Worm (Caenorhabditis elegans): ENCODE results near the gene nmur-1.

DNA sequence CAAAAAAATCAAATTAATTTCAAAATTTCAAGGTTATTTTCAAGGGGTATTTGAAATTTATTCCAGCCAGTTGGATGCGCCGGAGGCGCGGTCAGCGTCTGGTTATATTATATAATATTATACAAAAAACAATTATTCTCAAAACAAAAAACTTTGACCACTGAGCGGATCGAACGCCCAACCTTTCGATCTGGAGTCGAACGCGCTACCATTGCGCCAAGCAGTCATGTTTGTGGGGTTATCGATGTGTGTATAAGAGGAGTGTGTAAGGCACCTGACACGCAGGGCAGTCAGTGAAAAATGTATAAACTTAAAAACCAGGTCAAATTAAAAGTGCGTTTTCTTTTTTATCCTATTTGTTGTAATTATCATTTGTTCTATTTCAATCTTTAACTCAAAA, 36.7 kb upstream of the nmur-1 start:
- no peak for TF ChIP-seq him-1 (tag; optimal IDR thresholded peaks at IDR 0.05)
- TF ChIP-seq dao-5 (tag; optimal IDR thresholded peaks at IDR 0.05): no peak

Data from whole organism, L4/young adult.